Fruit fly (Drosophila melanogaster): ENCODE measurements around the gene CG7778.
A peak's percentile ranks its signal among the peaks of the same experiment; 100 is the strongest.

The CG7778 gene

DNA sequence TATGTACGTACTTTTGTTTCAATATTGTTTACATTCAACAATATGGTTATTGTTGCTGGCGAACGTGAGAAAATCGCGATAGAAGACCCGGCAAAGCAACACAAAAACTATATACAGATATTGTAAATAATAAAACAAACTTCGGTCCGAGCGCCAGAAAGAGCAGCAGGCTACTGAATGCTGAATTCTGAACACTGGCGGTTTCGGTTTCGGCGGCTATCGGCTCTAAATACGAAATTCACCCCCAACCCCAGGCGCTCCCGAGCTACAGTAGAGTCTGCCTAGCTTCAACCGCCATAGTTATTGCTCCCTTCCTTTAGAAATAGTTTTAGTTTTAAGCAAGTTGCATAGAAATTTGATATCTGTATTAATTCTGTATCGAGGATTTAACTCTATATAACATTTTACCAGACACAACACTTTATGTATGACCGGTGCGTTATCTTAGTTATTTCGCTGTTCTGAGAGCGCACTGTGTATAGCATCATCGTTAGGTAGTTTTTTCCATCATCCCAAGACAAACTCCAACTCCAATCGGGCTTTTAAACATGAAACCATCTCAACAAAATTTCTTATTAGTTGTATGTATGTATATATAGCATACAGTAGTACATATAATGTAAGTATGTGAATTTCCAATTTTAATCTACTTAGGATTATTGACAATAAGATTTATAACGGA lies 16.0 kb downstream of the CG7778 start, which contains the start of gene CG7627 (continued):
- TF ChIP-seq Adf1 (GFP tag; IDR thresholded peaks at IDR 0.05) (peak; percentile 68), sens (GFP tag) (peak; percentile 96), NfI (GFP tag; optimal IDR thresholded peaks at IDR 0.05) (peak; percentile 52), Hr78 (GFP tag; optimal IDR thresholded peaks at IDR 0.05) (peak in 1 of 2 experiments; percentile 15), CG32532 (GFP tag; IDR thresholded peaks at IDR 0.05) (peak; percentile 88), CG6175 (GFP tag; IDR thresholded peaks at IDR 0.05) (peak; percentile 74; the same call in 2 of the 3 replicates), CG2116 (GFP tag; optimal IDR thresholded peaks at IDR 0.05) (peak; percentile 17), CG30403 (GFP tag; optimal IDR thresholded peaks at IDR 0.05) (peak; percentile 83), MESR4 (GFP tag; optimal IDR thresholded peaks at IDR 0.05) (no peak), Dip3 (GFP tag; optimal IDR thresholded peaks at IDR 0.05) (peak; percentile 73), kni (GFP tag; optimal IDR thresholded peaks at IDR 0.05) (no peak), CG16813 (GFP tag; IDR thresholded peaks at IDR 0.05; ENCODE audit: partially characterized antibody) (no peak), CG17359 (tag; optimal IDR thresholded peaks at IDR 0.05) (peak; percentile 81), CG8281 (tag; optimal IDR thresholded peaks at IDR 0.05) (peak; percentile 50), eyg (GFP tag; optimal IDR thresholded peaks at IDR 0.05) (peak; percentile 50), mld (GFP tag; IDR thresholded peaks at IDR 0.05; ENCODE audit: partially characterized antibody) (no peak), Ravus (GFP tag; IDR thresholded peaks at IDR 0.05) (peak; percentile 54), CG17829 (tag; optimal IDR thresholded peaks at IDR 0.05) (peak; percentile 72), unpg (GFP tag; optimal IDR thresholded peaks at IDR 0.05) (peak; percentile 70), knrl (GFP tag; IDR thresholded peaks at IDR 0.05; ENCODE audit: partially characterized antibody) (no peak), CG10979 (tag; optimal IDR thresholded peaks at IDR 0.05) (peak; percentile 78), Lim3 (GFP tag; IDR thresholded peaks at IDR 0.05) (no peak), dm (GFP tag; optimal IDR thresholded peaks at IDR 0.05) (peak; percentile 52), CG10274 (GFP tag; optimal IDR thresholded peaks at IDR 0.05) (no peak), CG4328 (GFP tag; optimal IDR thresholded peaks at IDR 0.05) (peak; percentile 57), Hr39 (optimal IDR thresholded peaks at IDR 0.05) (no peak), slp2 (GFP tag; optimal IDR thresholded peaks at IDR 0.05) (peak; percentile 12), Camta (GFP tag; optimal IDR thresholded peaks at IDR 0.05) (peak; percentile 47), ERR (GFP tag; optimal IDR thresholded peaks at IDR 0.05) (peak; percentile 63), Optix (GFP tag; IDR thresholded peaks at IDR 0.05) (peak; percentile 64; the same call in 1 of the 3 replicates), BEAF-32 (GFP tag; optimal IDR thresholded peaks at IDR 0.05) (no peak), CG13424 (tag; optimal IDR thresholded peaks at IDR 0.05) (peak; percentile 78), CG11093 (GFP tag; IDR thresholded peaks at IDR 0.05) (peak; percentile 63; the same call in 1 of the 3 replicates), inv (GFP tag; IDR thresholded peaks at IDR 0.05; ENCODE audit: partially characterized antibody) (no peak), peb (GFP tag; IDR thresholded peaks at IDR 0.05) (peak; percentile 65), CG16815 (GFP tag; optimal IDR thresholded peaks at IDR 0.05) (peak; percentile 76), CG17568 (GFP tag; optimal IDR thresholded peaks at IDR 0.05) (peak; percentile 45), Xbp1 (GFP tag; optimal IDR thresholded peaks at IDR 0.05) (peak; percentile 72), CG11085 (GFP tag; IDR thresholded peaks at IDR 0.05) (peak; percentile 72; the same call in 1 of the 2 replicates), row (GFP tag; IDR thresholded peaks at IDR 0.05) (peak; percentile 94), CG1603 (tag; optimal IDR thresholded peaks at IDR 0.05) (peak; percentile 80), Mad (GFP tag; optimal IDR thresholded peaks at IDR 0.05) (no peak), mam (GFP tag; optimal IDR thresholded peaks at IDR 0.05) (peak; percentile 84), CG5245 (GFP tag; optimal IDR thresholded peaks at IDR 0.05) (peak; percentile 61), CG30020 (tag; optimal IDR thresholded peaks at IDR 0.05) (peak; percentile 32), CG3847 (GFP tag; IDR thresholded peaks at IDR 0.05) (peak; percentile 74), eve (GFP tag; optimal IDR thresholded peaks at IDR 0.05) (peak in 1 of 2 experiments; percentile 82), CG32767 (GFP tag; IDR thresholded peaks at IDR 0.05) (peak; percentile 64; the same call in 1 of the 2 replicates), HHEX (GFP tag; optimal IDR thresholded peaks at IDR 0.05) (peak; percentile 80)

Measured in whole organism, embryonic.